Worm (Caenorhabditis elegans) whole organism, L1 larva: Measurements from ENCODE around the gene nep-1.

Experiments
- C16A3.4 ChIP-seq: fragments of 150-350 bp; optimal IDR thresholded peaks from 2 replicates; lab custom pipeline; 2014; ENCODE audit warnings: missing biosample characterization, missing genetic modification characterization
- F16B12.6 ChIP-seq: fragments of 150-350 bp; optimal IDR thresholded peaks from 2 replicates; lab custom pipeline; 2014; ENCODE audit warnings: missing biosample characterization, missing genetic modification characterization
- Y116A8C.19 ChIP-seq: sonication (generic microtip); optimal IDR thresholded peaks from 2 replicates; lab custom pipeline; 2016; ENCODE audit warnings: missing compliant biosample characterization, missing genetic modification characterization, borderline replicate concordance
- alr-1 ChIP-seq: fragments of 200-800 bp; sonication (Bioruptor generic); optimal IDR thresholded peaks from 2 replicates; lab custom pipeline; 2018; ENCODE audit warnings: borderline replicate concordance, mild to moderate bottlenecking, missing genetic modification characterization, missing compliant biosample characterization
- aly-2 ChIP-seq: fragments of 150-350 bp; optimal IDR thresholded peaks from 2 replicates; lab custom pipeline; 2014; ENCODE audit warnings: missing biosample characterization, missing genetic modification characterization
- ama-1 ChIP-seq: fragments of 150-350 bp; optimal IDR thresholded peaks from 2 replicates; lab custom pipeline; 2014
- ceh-82 ChIP-seq, 3 experiments: fragments of 150-350 bp in 1 of 3; sonication (generic microtip) in 2 of 3; optimal IDR thresholded peaks; 2 replicates each; lab custom pipeline; 2014 to 2017; ENCODE audit warnings: missing biosample characterization in 3 of 3, missing genetic modification characterization in 3 of 3
- ces-1 ChIP-seq: fragments of 150-350 bp; optimal IDR thresholded peaks from 2 replicates; lab custom pipeline; 2014; ENCODE audit warnings: missing biosample characterization, missing genetic modification reagents, missing genetic modification characterization
- dpl-1 ChIP-seq, 3 experiments: fragments of 150-350 bp in 2 of 3; sonication (generic microtip) in 1 of 3; optimal IDR thresholded peaks; 2 replicates each; lab custom pipeline; 2014 to 2017; ENCODE audit warnings: missing biosample characterization in 3 of 3, missing genetic modification characterization in 3 of 3, missing genetic modification reagents in 3 of 3
- dsc-1 ChIP-seq: sonication (generic microtip); optimal IDR thresholded peaks from 2 replicates; lab custom pipeline; 2016; ENCODE audit warnings: mild to moderate bottlenecking, missing genetic modification characterization, missing compliant biosample characterization
- efl-1 ChIP-seq, 4 experiments: fragments of 150-350 bp; optimal IDR thresholded peaks in 3 of 4; peaks in 1 of 4; 1 replicate in 1 of 4; 2 replicates in 3 of 4; lab custom pipeline; 2014; ENCODE audit warnings: missing biosample characterization in 2 of 4, missing genetic modification characterization in 2 of 4, missing genetic modification reagents in 2 of 4
- egl-13 ChIP-seq: sonication (generic microtip); optimal IDR thresholded peaks from 2 replicates; lab custom pipeline; 2016; ENCODE audit warnings: missing genotype, missing genetic modification reagents, missing genetic modification characterization, missing compliant biosample characterization
- fos-1 ChIP-seq: fragments of 150-350 bp; optimal IDR thresholded peaks from 2 replicates; lab custom pipeline; 2014; ENCODE audit warnings: missing biosample characterization, missing genetic modification characterization
- irx-1 ChIP-seq: sonication (generic microtip); optimal IDR thresholded peaks from 2 replicates; lab custom pipeline; 2016; ENCODE audit warnings: missing genetic modification characterization, missing compliant biosample characterization
- lin-14 ChIP-seq: fragments of 200-800 bp; sonication (Bioruptor generic); optimal IDR thresholded peaks from 2 replicates; lab custom pipeline; 2018; ENCODE audit warnings: mild to moderate bottlenecking, missing genetic modification characterization, moderate library complexity, missing compliant biosample characterization
- lin-15B ChIP-seq: fragments of 150-350 bp; sonication (generic microtip); optimal IDR thresholded peaks from 3 replicates; lab custom pipeline; 2014; ENCODE audit warnings: missing biosample characterization, missing genetic modification characterization
- lin-35 ChIP-seq, 2 experiments: fragments of 150-350 bp; optimal IDR thresholded peaks; 2 replicates each; lab custom pipeline; 2014; ENCODE audit warnings: missing biosample characterization in 2 of 2, missing genetic modification characterization in 2 of 2, missing genetic modification reagents in 2 of 2
- lin-39 ChIP-seq: fragments of 150-350 bp; optimal IDR thresholded peaks from 2 replicates; lab custom pipeline; 2014; ENCODE audit warnings: missing biosample characterization, missing genetic modification reagents, missing genetic modification characterization
- lsy-2 ChIP-seq, 2 experiments: fragments of 150-350 bp; optimal IDR thresholded peaks; 2 replicates each; lab custom pipeline; 2014; ENCODE audit warnings: missing biosample characterization in 2 of 2, missing genetic modification characterization in 2 of 2
- mdl-1 ChIP-seq, 2 experiments: fragments of 150-350 bp; optimal IDR thresholded peaks; 2 replicates each; lab custom pipeline; 2014 to 2017; ENCODE audit warnings: missing biosample characterization in 2 of 2, missing genetic modification characterization in 2 of 2, inconsistent platforms in 1 of 2
- nhr-11 ChIP-seq: fragments of 150-350 bp; optimal IDR thresholded peaks from 2 replicates; lab custom pipeline; 2014; ENCODE audit warnings: missing biosample characterization, missing genetic modification characterization
- nhr-19 ChIP-seq: fragments of 200-800 bp; sonication (Bioruptor generic); conservative IDR thresholded peaks from 2 replicates; pipeline ENCODE4 v1.3.6; 2022; ENCODE audit warnings: missing genetic modification characterization, missing compliant biosample characterization
- nhr-237 ChIP-seq: fragments of 150-350 bp; optimal IDR thresholded peaks from 2 replicates; lab custom pipeline; 2014; ENCODE audit warnings: missing biosample characterization, missing genetic modification characterization
- nhr-28 ChIP-seq: fragments of 150-350 bp; optimal IDR thresholded peaks from 2 replicates; lab custom pipeline; 2014; ENCODE audit warnings: missing biosample characterization, missing genetic modification characterization
- nhr-47 ChIP-seq: sonication (generic microtip); optimal IDR thresholded peaks from 2 replicates; lab custom pipeline; 2016; ENCODE audit warnings: mild to moderate bottlenecking, missing genetic modification characterization, moderate library complexity, missing compliant biosample characterization
- nhr-76 ChIP-seq: sonication (generic microtip); optimal IDR thresholded peaks from 2 replicates; lab custom pipeline; 2017; ENCODE audit warnings: missing biosample characterization, missing genetic modification characterization
- nhr-84 ChIP-seq: sonication (generic microtip); optimal IDR thresholded peaks from 2 replicates; lab custom pipeline; 2017; ENCODE audit warnings: missing biosample characterization, missing genetic modification characterization
- pqm-1 ChIP-seq: sonication (generic microtip); optimal IDR thresholded peaks from 3 replicates; lab custom pipeline; 2017; ENCODE audit warnings: missing biosample characterization, missing genetic modification characterization
- rnt-1 ChIP-seq: sonication (generic microtip); optimal IDR thresholded peaks from 2 replicates; lab custom pipeline; 2016; ENCODE audit warnings: mild to moderate bottlenecking, missing genetic modification characterization, moderate library complexity, missing compliant biosample characterization
- snu-23 ChIP-seq: sonication (generic microtip); optimal IDR thresholded peaks from 2 replicates; lab custom pipeline; 2016; ENCODE audit warnings: missing genetic modification characterization, missing compliant biosample characterization
- sox-4 ChIP-seq: sonication (generic microtip); optimal IDR thresholded peaks from 2 replicates; lab custom pipeline; 2016; ENCODE audit warnings: missing genetic modification characterization, missing compliant biosample characterization
- sptf-1 ChIP-seq: fragments of 150-350 bp; optimal IDR thresholded peaks from 2 replicates; lab custom pipeline; 2014; ENCODE audit warnings: missing biosample characterization, missing genetic modification characterization
- sup-37 ChIP-seq: fragments of 200-800 bp; sonication (Bioruptor generic); optimal IDR thresholded peaks from 2 replicates; lab custom pipeline; 2018; ENCODE audit warnings: mild to moderate bottlenecking, missing genetic modification characterization, missing compliant biosample characterization
- swsn-7 ChIP-seq: sonication (generic microtip); optimal IDR thresholded peaks from 2 replicates; lab custom pipeline; 2016; ENCODE audit warnings: missing genetic modification characterization, missing compliant biosample characterization
- tbx-2 ChIP-seq: sonication (generic microtip); optimal IDR thresholded peaks from 2 replicates; lab custom pipeline; 2016; ENCODE audit warnings: missing genetic modification characterization, missing compliant biosample characterization
- tlp-1 ChIP-seq: fragments of 150-350 bp; optimal IDR thresholded peaks from 2 replicates; lab custom pipeline; 2014; ENCODE audit warnings: missing biosample characterization, missing genetic modification characterization
- unc-130 ChIP-seq: fragments of 150-350 bp; optimal IDR thresholded peaks from 2 replicates; lab custom pipeline; 2017; ENCODE audit warnings: missing biosample characterization, missing genetic modification characterization, inconsistent platforms
- vab-15 ChIP-seq: sonication (generic microtip); optimal IDR thresholded peaks from 2 replicates; lab custom pipeline; 2017; ENCODE audit warnings: missing genotype, mild to moderate bottlenecking, missing genetic modification characterization, missing compliant biosample characterization
- zip-4 ChIP-seq: fragments of 200-800 bp; sonication (Bioruptor generic); optimal IDR thresholded peaks from 2 replicates; lab custom pipeline; 2018; ENCODE audit warnings: mild to moderate bottlenecking, missing genetic modification characterization, moderate library complexity, missing compliant biosample characterization
- ztf-11 ChIP-seq, 2 experiments: sonication (generic microtip); optimal IDR thresholded peaks; 2 replicates each; lab custom pipeline; 2016 to 2017; ENCODE audit warnings: missing genetic modification characterization in 2 of 2, missing biosample characterization in 1 of 2, missing compliant biosample characterization in 1 of 2
- ztf-4 ChIP-seq: fragments of 150-350 bp; optimal IDR thresholded peaks from 2 replicates; lab custom pipeline; 2014; ENCODE audit warnings: missing biosample characterization, missing genetic modification characterization

The nep-1 gene

DNA sequence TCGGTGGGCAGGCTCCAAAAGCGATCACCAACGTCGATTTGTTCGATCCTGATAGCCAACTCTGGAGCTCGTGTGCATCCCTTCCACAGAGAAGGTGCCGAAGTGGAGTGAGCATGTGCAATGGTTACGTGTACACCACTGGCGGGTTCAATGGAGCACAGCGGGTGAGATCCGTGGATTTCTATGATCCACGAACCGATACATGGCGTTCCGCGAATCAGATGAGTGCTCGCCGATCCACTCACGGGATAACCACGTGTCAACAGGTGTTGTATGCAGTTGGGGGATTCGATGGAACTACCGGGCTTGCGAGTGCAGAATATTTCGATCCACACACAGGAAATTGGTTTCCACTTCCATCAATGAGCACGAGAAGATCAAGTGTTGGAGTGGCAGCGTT is 33.9 kb upstream of the nep-1 start:
- no peak for TF ChIP-seq ceh-82 (tag; optimal IDR thresholded peaks at IDR 0.05; lab: Kevin White, UChicago)
- no peak for TF ChIP-seq sox-4 (tag; lab: Kevin White, UChicago)
- no peak for TF ChIP-seq unc-130
- TF ChIP-seq nhr-28 (tag; lab: Kevin White, UChicago): no peak
- no peak for TF ChIP-seq swsn-7
- TF ChIP-seq nhr-84 (tag; lab: Kevin White, UChicago): no peak
- TF ChIP-seq nhr-11 (tag; lab: Kevin White, UChicago): no peak
- no peak for TF ChIP-seq dpl-1 (GFP tag; optimal IDR thresholded peaks at IDR 0.05; lab: Kevin White, UChicago)
- TF ChIP-seq aly-2 (tag; lab: Kevin White, UChicago): no peak
- no peak for TF ChIP-seq tbx-2 (tag; lab: Kevin White, UChicago)
- TF ChIP-seq tlp-1 (tag; lab: Kevin White, UChicago): no peak
- TF ChIP-seq nhr-76 (tag; lab: Kevin White, UChicago): no peak
- TF ChIP-seq F16B12.6: no peak
- no peak for TF ChIP-seq ama-1
- no peak for TF ChIP-seq nhr-237 (tag; lab: Kevin White, UChicago)
- no peak for TF ChIP-seq Y116A8C.19
- TF ChIP-seq lin-35 (GFP tag; optimal IDR thresholded peaks at IDR 0.05; lab: Kevin White, UChicago): no peak
- TF ChIP-seq ztf-11 (tag; optimal IDR thresholded peaks at IDR 0.05; lab: Kevin White, UChicago): no peak
- no peak for TF ChIP-seq lsy-2 (tag; optimal IDR thresholded peaks at IDR 0.05; lab: Kevin White, UChicago)
- no peak for TF ChIP-seq mdl-1 (tag; optimal IDR thresholded peaks at IDR 0.05; lab: Kevin White, UChicago)

ce11 chrII:11689941-11690340 is 33.0 kb upstream of the nep-1 start:
- TF ChIP-seq irx-1 (tag; lab: Kevin White, UChicago) (no peak), alr-1 (no peak), fos-1 (tag; lab: Kevin White, UChicago) (no peak), lin-35 (GFP tag; optimal IDR thresholded peaks at IDR 0.05; lab: Kevin White, UChicago) (no peak), nhr-11 (tag; lab: Kevin White, UChicago) (no peak), sup-37 (GFP tag; lab: Kevin White, UChicago) (no peak), pqm-1 (no peak), mdl-1 (tag; optimal IDR thresholded peaks at IDR 0.05; lab: Kevin White, UChicago) (no peak), egl-13 (tag; lab: Kevin White, UChicago) (no peak), C16A3.4 (tag; lab: Kevin White, UChicago) (no peak), ces-1 (GFP tag; lab: Kevin White, UChicago) (no peak), nhr-76 (tag; lab: Kevin White, UChicago) (no peak), nhr-47 (tag; lab: Kevin White, UChicago) (no peak), lin-15B (tag; lab: Kevin White, UChicago) (no peak), ztf-4 (tag; lab: Kevin White, UChicago) (no peak), lin-14 (GFP tag; lab: Kevin White, UChicago) (no peak), Y116A8C.19 (no peak), sptf-1 (tag; lab: Kevin White, UChicago) (no peak), vab-15 (tag; lab: Kevin White, UChicago) (no peak)
- TF ChIP-seq, all 84 proteins: peak for 0

DNA sequence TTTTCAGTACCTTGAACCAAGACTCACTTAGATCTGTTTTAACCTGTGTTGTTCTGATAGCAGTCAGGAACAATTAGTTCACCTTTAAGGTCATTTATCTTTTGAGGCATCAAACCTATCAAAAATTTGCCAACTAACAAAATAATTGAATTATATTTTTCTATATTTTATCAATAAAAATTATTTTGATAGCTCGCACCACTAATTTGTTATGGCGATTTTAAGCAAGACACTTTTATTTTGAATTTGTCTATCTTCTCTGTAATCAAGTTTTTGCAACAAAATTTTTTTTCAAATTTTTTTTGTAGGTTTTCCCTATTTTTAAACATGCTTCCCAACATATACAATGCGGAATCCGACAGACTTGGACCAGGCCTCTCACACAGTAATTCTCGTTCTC is 31.7 kb upstream of the nep-1 start, which contains the start of gene kel-1:
Gene kel-1 (plus strand): TSS at position 301 of the 400 bp plus-strand sequence.
- TF ChIP-seq snu-23 (GFP tag; lab: Kevin White, UChicago) (no peak), zip-4 (no peak), nhr-19 (GFP tag; lab: Robert Waterston, UW) (no peak)

- TF ChIP-seq lin-14 (GFP tag; lab: Kevin White, UChicago) (peak; percentile 72), lin-39 (tag; lab: Kevin White, UChicago) (no peak), rnt-1 (tag; lab: Kevin White, UChicago) (peak; percentile 14), dsc-1 (tag; lab: Kevin White, UChicago) (peak; percentile 85), nhr-76 (tag; lab: Kevin White, UChicago) (no peak), efl-1 (optimal IDR thresholded peaks at IDR 0.05; lab: Kevin White, UChicago) (peak in 1 of 2 experiments; percentile 5), efl-1 (GFP tag; optimal IDR thresholded peaks at IDR 0.05 in 1 of 2; lab: Kevin White, UChicago) (peak in 1 of 2 experiments; percentile 66)
These were observed 31.0 kb upstream of the nep-1 start for ce11 chrII:11688011-11688410.
